Worm (Caenorhabditis elegans) whole organism, L3 larva: Measurements from ENCODE around the gene pgph-3.

Source experiments
- aly-2 ChIP-seq: fragments of 150-350 bp; optimal IDR thresholded peaks from 2 replicates; lab custom pipeline; 2014; ENCODE audit warnings: missing biosample characterization, missing genetic modification characterization
- ceh-16 ChIP-seq: sonication (generic microtip); optimal IDR thresholded peaks from 2 replicates; lab custom pipeline; 2017; ENCODE audit warnings: missing biosample characterization, missing genetic modification characterization
- elt-1 ChIP-seq: fragments of 150-350 bp; optimal IDR thresholded peaks from 2 replicates; lab custom pipeline; 2014; ENCODE audit warnings: missing biosample characterization, missing genetic modification characterization
- elt-2 ChIP-seq: sonication (generic microtip); optimal IDR thresholded peaks from 2 replicates; lab custom pipeline; 2016; ENCODE audit warnings: missing genetic modification reagents, mild to moderate bottlenecking, missing genetic modification characterization, missing compliant biosample characterization
- elt-3 ChIP-seq, 3 experiments: fragments of 150-350 bp in 1 of 3; sonication (generic microtip) in 2 of 3; optimal IDR thresholded peaks; 2 replicates in 2 of 3; 4 replicates in 1 of 3; lab custom pipeline; 2014 to 2017; ENCODE audit warnings: missing biosample characterization in 3 of 3, missing genetic modification characterization in 3 of 3
- fos-1 ChIP-seq: fragments of 150-350 bp; optimal IDR thresholded peaks from 2 replicates; lab custom pipeline; 2014; ENCODE audit warnings: missing biosample characterization, missing genetic modification characterization
- nfya-1 ChIP-seq: sonication (generic microtip); optimal IDR thresholded peaks from 2 replicates; lab custom pipeline; 2017; ENCODE audit warnings: missing genetic modification characterization, mild to moderate bottlenecking, missing compliant biosample characterization, antibody characterized with exemption, moderate library complexity; ENCODE audit not compliant: insufficient read depth
- nhr-28 ChIP-seq: fragments of 150-350 bp; optimal IDR thresholded peaks from 2 replicates; lab custom pipeline; 2014; ENCODE audit warnings: missing biosample characterization, missing genetic modification characterization
- skn-1 ChIP-seq: fragments of 150-350 bp; optimal IDR thresholded peaks from 2 replicates; lab custom pipeline; 2014; ENCODE audit warnings: missing biosample characterization, missing genetic modification characterization
- ztf-11 ChIP-seq: fragments of 150-350 bp; optimal IDR thresholded peaks from 2 replicates; lab custom pipeline; 2014; ENCODE audit warnings: missing biosample characterization, missing genetic modification characterization
- ztf-4 ChIP-seq: fragments of 150-350 bp; optimal IDR thresholded peaks from 2 replicates; lab custom pipeline; 2014; ENCODE audit warnings: missing biosample characterization, missing genetic modification characterization

- TF ChIP-seq ceh-16 = no peak
- no peak for TF ChIP-seq elt-3 (tag; optimal IDR thresholded peaks at IDR 0.05; lab: Kevin White, UChicago)
- no peak for TF ChIP-seq elt-1
- TF ChIP-seq nfya-1 (tag; lab: Kevin White, UChicago) = no peak
- TF ChIP-seq ztf-11 (tag; lab: Kevin White, UChicago) = no peak
- no peak for TF ChIP-seq skn-1 (tag; lab: Kevin White, UChicago)
- TF ChIP-seq nhr-28 = no peak
- TF ChIP-seq fos-1 = no peak
- TF ChIP-seq ztf-4 (tag; lab: Kevin White, UChicago) = no peak
- no peak for TF ChIP-seq aly-2
- no peak for TF ChIP-seq elt-2 (tag; lab: Kevin White, UChicago)
These were observed 34.5 kb upstream of the pgph-3 start, which contains the start of gene nstp-3 for ce11 chrV:5798132-5798531.
